Fruit fly (Drosophila melanogaster) whole organism, prepupa: ENCODE measurements around the gene Taf7.

Source experiments
- CG11902 ChIP-seq: fragments of 200-800 bp; sonication (Bioruptor generic); optimal IDR thresholded peaks from 3 replicates; lab custom pipeline; 2016; ENCODE audit warnings: missing biosample characterization, missing genetic modification characterization
- CG1621 ChIP-seq: fragments of 200-800 bp; sonication (Bioruptor generic); optimal IDR thresholded peaks from 3 replicates; lab custom pipeline; 2018; ENCODE audit warnings: missing biosample characterization, mild to moderate bottlenecking, missing genetic modification characterization
- CG32006 ChIP-seq: fragments of 200-800 bp; sonication (Bioruptor generic); optimal IDR thresholded peaks from 3 replicates; lab custom pipeline; 2017; ENCODE audit warnings: missing biosample characterization, mild to moderate bottlenecking, missing genetic modification characterization
- Hr39 ChIP-seq: fragments of 200-800 bp; sonication (Bioruptor generic); optimal IDR thresholded peaks from 2 replicates; lab custom pipeline; 2016; ENCODE audit warnings: missing biosample characterization, missing genetic modification characterization

dm6 chr3R:7944699-7945349 is 37.7 kb downstream of the Taf7 start:
- TF ChIP-seq CG1621 (tag; lab: Kevin White, UChicago) (no peak), CG32006 (GFP tag; lab: Kevin White, UChicago) (peak; percentile 50), Hr39 (peak; percentile 6), CG11902 (GFP tag; lab: Kevin White, UChicago) (no peak)
